Worm (Caenorhabditis elegans): Measurements from ENCODE around the gene R57.2.
"Not testable (repeated sequence)": the region's sequence is repeated elsewhere in the genome, so short reads cannot be mapped to it uniquely, and the experiment has no call there.

R57.2 gene

ce11 chrX:312238-312637, 15.2 kb downstream of the R57.2 start:
- TF ChIP-seq ztf-23 (GFP tag; IDR thresholded peaks at IDR 0.05) (no peak), ref-1 (GFP tag; conservative IDR thresholded peaks at IDR 0.05) (no peak), tab-1 (GFP tag; IDR thresholded peaks at IDR 0.05) (no peak), cog-1 (tag; optimal IDR thresholded peaks at IDR 0.05) (no peak), flt-1 (GFP tag; IDR thresholded peaks at IDR 0.05) (no peak), ztf-29 (GFP tag; IDR thresholded peaks at IDR 0.05) (no peak), T22C8.4 (GFP tag; IDR thresholded peaks at IDR 0.05) (no peak), klf-2 (GFP tag; conservative IDR thresholded peaks at IDR 0.05) (no peak), med-1 (GFP tag; optimal IDR thresholded peaks at IDR 0.05; ENCODE audit: insufficient read depth) (no peak)

ce11 chrX:312908-313307, 15.9 kb downstream of the R57.2 start, which contains the start of gene M02E1.4:
TSS of gene M02E1.4 (plus strand) at chrX:313274.
- TF ChIP-seq med-1 (GFP tag; optimal IDR thresholded peaks at IDR 0.05; ENCODE audit: insufficient read depth) (no peak), ztf-29 (GFP tag; IDR thresholded peaks at IDR 0.05) (no peak), tab-1 (GFP tag; IDR thresholded peaks at IDR 0.05) (no peak), T22C8.4 (GFP tag; IDR thresholded peaks at IDR 0.05) (no peak), klf-2 (GFP tag; conservative IDR thresholded peaks at IDR 0.05) (no peak), cog-1 (tag; optimal IDR thresholded peaks at IDR 0.05) (no peak), ref-1 (GFP tag; conservative IDR thresholded peaks at IDR 0.05) (no peak), ztf-23 (GFP tag; IDR thresholded peaks at IDR 0.05) (no peak), flt-1 (GFP tag; IDR thresholded peaks at IDR 0.05) (no peak)

- TF ChIP-seq flt-1 (GFP tag; IDR thresholded peaks at IDR 0.05); ref-1 (GFP tag; conservative IDR thresholded peaks at IDR 0.05); T22C8.4 (GFP tag; IDR thresholded peaks at IDR 0.05): not testable (repeated sequence)
Observed at ce11 chrX:322223-322622, 25.2 kb downstream of the R57.2 start, which contains the start of gene M02E1.3. TSS of gene M02E1.3 (plus strand) at chrX:322523.

- TF ChIP-seq cog-1 (tag; optimal IDR thresholded peaks at IDR 0.05): no peak
- no peak for TF ChIP-seq T22C8.4 (GFP tag; IDR thresholded peaks at IDR 0.05)
- no peak for TF ChIP-seq flt-1 (GFP tag; IDR thresholded peaks at IDR 0.05)
- TF ChIP-seq tab-1 (GFP tag; IDR thresholded peaks at IDR 0.05): no peak
- TF ChIP-seq ztf-29 (GFP tag; IDR thresholded peaks at IDR 0.05): no peak
- TF ChIP-seq med-1 (GFP tag; optimal IDR thresholded peaks at IDR 0.05; ENCODE audit: insufficient read depth): no peak
- TF ChIP-seq ztf-23 (GFP tag; IDR thresholded peaks at IDR 0.05): no peak
- no peak for TF ChIP-seq ref-1 (GFP tag; conservative IDR thresholded peaks at IDR 0.05)
Observed at ce11 chrX:324021-324420, 27.0 kb downstream of the R57.2 start.

ce11 chrX:325597-326161, 28.6 kb downstream of the R57.2 start, which contains the start of gene M02E1.1:
TSS of gene M02E1.1 (plus strand) at chrX:326111.
- TF ChIP-seq klf-2 (GFP tag; conservative IDR thresholded peaks at IDR 0.05) (no peak), cog-1 (tag; optimal IDR thresholded peaks at IDR 0.05) (peak; percentile 15), flt-1 (GFP tag; IDR thresholded peaks at IDR 0.05) (no peak), T22C8.4 (GFP tag; IDR thresholded peaks at IDR 0.05) (peak; percentile 88)

ce11 chrX:328736-329135, 31.7 kb downstream of the R57.2 start:
- TF ChIP-seq cog-1 (tag; optimal IDR thresholded peaks at IDR 0.05) (no peak), klf-2 (GFP tag; conservative IDR thresholded peaks at IDR 0.05) (no peak), flt-1 (GFP tag; IDR thresholded peaks at IDR 0.05) (no peak), ztf-29 (GFP tag; IDR thresholded peaks at IDR 0.05) (no peak), ref-1 (GFP tag; conservative IDR thresholded peaks at IDR 0.05) (no peak), ztf-23 (GFP tag; IDR thresholded peaks at IDR 0.05) (no peak), tab-1 (GFP tag; IDR thresholded peaks at IDR 0.05) (no peak), T22C8.4 (GFP tag; IDR thresholded peaks at IDR 0.05) (no peak), med-1 (GFP tag; optimal IDR thresholded peaks at IDR 0.05; ENCODE audit: insufficient read depth) (no peak)

ce11 chrX:330861-331260, 33.8 kb downstream of the R57.2 start:
- TF ChIP-seq flt-1 (GFP tag; IDR thresholded peaks at IDR 0.05): peak; percentile 69; the same call in 1 of the 2 replicates

- no peak for TF ChIP-seq ztf-29 (GFP tag; IDR thresholded peaks at IDR 0.05)
- no peak for TF ChIP-seq flt-1 (GFP tag; IDR thresholded peaks at IDR 0.05)
- no peak for TF ChIP-seq ref-1 (GFP tag; conservative IDR thresholded peaks at IDR 0.05)
- no peak for TF ChIP-seq T22C8.4 (GFP tag; IDR thresholded peaks at IDR 0.05)
- TF ChIP-seq med-1 (GFP tag; optimal IDR thresholded peaks at IDR 0.05; ENCODE audit: insufficient read depth): no peak
- TF ChIP-seq cog-1 (tag; optimal IDR thresholded peaks at IDR 0.05): no peak
- TF ChIP-seq klf-2 (GFP tag; conservative IDR thresholded peaks at IDR 0.05): no peak
- TF ChIP-seq tab-1 (GFP tag; IDR thresholded peaks at IDR 0.05): no peak
- TF ChIP-seq ztf-23 (GFP tag; IDR thresholded peaks at IDR 0.05): no peak
Observed at ce11 chrX:332643-333042, 35.6 kb downstream of the R57.2 start.

ce11 chrX:334452-334851, 37.4 kb downstream of the R57.2 start:
- TF ChIP-seq ref-1 (GFP tag; conservative IDR thresholded peaks at IDR 0.05) (no peak), ztf-23 (GFP tag; IDR thresholded peaks at IDR 0.05) (no peak)

- TF ChIP-seq T22C8.4 (GFP tag; IDR thresholded peaks at IDR 0.05): no peak
- TF ChIP-seq ztf-23 (GFP tag; IDR thresholded peaks at IDR 0.05): no peak
- TF ChIP-seq med-1 (GFP tag; optimal IDR thresholded peaks at IDR 0.05; ENCODE audit: insufficient read depth): no peak
- no peak for TF ChIP-seq klf-2 (GFP tag; conservative IDR thresholded peaks at IDR 0.05)
- TF ChIP-seq tab-1 (GFP tag; IDR thresholded peaks at IDR 0.05): no peak
- TF ChIP-seq ref-1 (GFP tag; conservative IDR thresholded peaks at IDR 0.05): no peak
- TF ChIP-seq cog-1 (tag; optimal IDR thresholded peaks at IDR 0.05): no peak
- TF ChIP-seq ztf-29 (GFP tag; IDR thresholded peaks at IDR 0.05): no peak
Observed at ce11 chrX:343822-344221, 46.8 kb downstream of the R57.2 start.

ce11 chrX:347117-347516, 50.1 kb downstream of the R57.2 start, which contains the start of gene C04E7.3:
TSS of gene C04E7.3 (minus strand) at chrX:347217.
- TF ChIP-seq T22C8.4 (GFP tag; IDR thresholded peaks at IDR 0.05); ref-1 (GFP tag; conservative IDR thresholded peaks at IDR 0.05); ztf-23 (GFP tag; IDR thresholded peaks at IDR 0.05): not testable (repeated sequence)

Data from whole organism, midembryonic.